Worm (Caenorhabditis elegans) whole organism, young adult: ENCODE measurements around the gene srw-69.

Source experiments
- F52B5.7 ChIP-seq: sonication (generic microtip); optimal IDR thresholded peaks from 2 replicates; lab custom pipeline; 2016; ENCODE audit warnings: mild to moderate bottlenecking, missing genetic modification characterization, missing compliant biosample characterization
- F55B11.4 ChIP-seq: sonication (generic microtip); optimal IDR thresholded peaks from 2 replicates; lab custom pipeline; 2016; ENCODE audit warnings: missing compliant biosample characterization, missing genetic modification characterization, borderline replicate concordance; ENCODE audit not compliant: insufficient read depth
- dox-1 ChIP-seq: fragments of 200-800 bp; sonication (Bioruptor generic); IDR thresholded peaks from 2 replicates; pipeline ENCODE4 v1.3.6; 2022; ENCODE audit warnings: missing genetic modification reagents, missing genetic modification characterization, missing compliant biosample characterization
- hmg-20 ChIP-seq: fragments of 200-800 bp; sonication (Bioruptor generic); IDR thresholded peaks from 2 replicates; pipeline ENCODE4 v1.3.6; 2022; ENCODE audit warnings: missing genetic modification reagents, missing genetic modification characterization, missing compliant biosample characterization
- mes-4 ChIP-seq: sonication (generic microtip); optimal IDR thresholded peaks from 2 replicates; lab custom pipeline; 2016; ENCODE audit warnings: missing genotype, missing genetic modification characterization, missing compliant biosample characterization
- zfh-2 ChIP-seq: fragments of 200-800 bp; sonication (Bioruptor generic); conservative IDR thresholded peaks from 2 replicates; pipeline ENCODE4 v1.3.6; 2022; ENCODE audit warnings: missing genetic modification reagents, missing genetic modification characterization, missing compliant biosample characterization

DNA sequence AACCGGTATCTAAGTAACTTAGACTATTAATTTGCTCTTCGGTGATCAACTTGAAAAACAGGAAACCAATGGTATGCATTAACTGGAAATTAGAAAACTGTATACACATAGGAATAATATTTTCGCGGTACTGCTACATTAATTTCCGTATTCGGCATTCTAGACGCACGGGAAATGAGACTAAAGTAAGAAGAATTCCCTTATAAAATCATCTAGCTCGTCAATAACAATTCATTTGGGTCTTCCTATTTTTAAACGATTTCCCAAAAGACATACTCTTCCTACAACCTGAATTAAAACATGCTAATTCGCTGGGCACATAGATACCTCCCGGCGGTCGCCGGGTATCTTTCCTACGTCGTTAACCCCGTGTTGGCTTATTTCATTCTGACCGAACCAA is 26.4 kb downstream of the srw-69 start, which contains the start of gene srj-13:
- TF ChIP-seq F52B5.7 (tag; lab: Kevin White, UChicago) (no peak), zfh-2 (GFP tag; lab: Robert Waterston, UW) (no peak), mes-4 (tag; lab: Kevin White, UChicago) (no peak), hmg-20 (GFP tag; lab: Robert Waterston, UW) (no peak), F55B11.4 (tag; lab: Kevin White, UChicago) (no peak), dox-1 (GFP tag; lab: Robert Waterston, UW) (no peak)
